Worm (Caenorhabditis elegans): ENCODE data around the gene coh-1.

The coh-1 gene

DNA sequence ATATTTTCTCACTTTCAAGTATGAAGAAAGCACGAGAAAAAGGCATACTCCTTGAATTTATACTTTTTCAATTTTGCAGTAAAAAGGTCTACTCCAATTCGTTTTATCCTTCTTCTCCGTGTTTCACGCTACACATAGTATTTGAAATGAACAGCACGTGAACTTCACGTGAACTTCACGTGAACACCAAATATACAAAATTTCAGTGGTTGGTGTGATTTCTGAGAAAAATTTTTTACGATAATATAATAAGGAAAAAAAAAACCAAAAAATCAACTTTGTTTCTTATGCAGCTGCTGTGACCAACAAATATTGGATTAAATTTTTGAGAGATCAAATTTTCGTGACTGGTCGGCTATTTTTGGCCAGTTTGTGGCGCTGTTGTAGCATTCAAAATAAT lies 28.3 kb downstream of the coh-1 start:
- TF ChIP-seq B0310.2 (tag; optimal IDR thresholded peaks at IDR 0.05) (no peak), scrt-1 (GFP tag; IDR thresholded peaks at IDR 0.05) (no peak), ceh-13 (GFP tag; optimal IDR thresholded peaks at IDR 0.05) (no peak), tbx-11 (GFP tag; IDR thresholded peaks at IDR 0.05) (no peak), hnd-1 (tag; optimal IDR thresholded peaks at IDR 0.05) (no peak), ama-1 (optimal IDR thresholded peaks at IDR 0.05) (no peak), aly-1 (tag; optimal IDR thresholded peaks at IDR 0.05) (no peak), ets-7 (tag; optimal IDR thresholded peaks at IDR 0.05) (no peak), sea-1 (GFP tag; conservative IDR thresholded peaks at IDR 0.05) (no peak), tbx-37 (GFP tag; conservative IDR thresholded peaks at IDR 0.05) (no peak), hmbx-1 (tag; optimal IDR thresholded peaks at IDR 0.05) (no peak)

ce11 chrX:7445734-7446133 lies 29.1 kb downstream of the coh-1 start:
- TF ChIP-seq ceh-13 (GFP tag; optimal IDR thresholded peaks at IDR 0.05) = no peak
- TF ChIP-seq hnd-1 (tag; optimal IDR thresholded peaks at IDR 0.05) = no peak
- no peak for TF ChIP-seq ets-7 (tag; optimal IDR thresholded peaks at IDR 0.05)

- no peak for TF ChIP-seq hmg-4 (GFP tag; optimal IDR thresholded peaks at IDR 0.05)
- TF ChIP-seq tbx-11 (GFP tag; IDR thresholded peaks at IDR 0.05) = no peak
Observed at ce11 chrX:7442477-7442876, 32.3 kb downstream of the coh-1 start, which contains the start of gene acl-12. Gene acl-12 (minus strand): TSS chrX:7442577.

ce11 chrX:7440102-7440501 lies 34.7 kb downstream of the coh-1 start:
- TF ChIP-seq sea-1 (GFP tag; conservative IDR thresholded peaks at IDR 0.05) (no peak), ama-1 (optimal IDR thresholded peaks at IDR 0.05) (no peak), ets-7 (tag; optimal IDR thresholded peaks at IDR 0.05) (no peak), flt-1 (GFP tag; IDR thresholded peaks at IDR 0.05) (no peak), F13C5.2 (tag; optimal IDR thresholded peaks at IDR 0.05) (no peak), ceh-36 (tag; optimal IDR thresholded peaks at IDR 0.05) (no peak), hnd-1 (tag; optimal IDR thresholded peaks at IDR 0.05) (no peak), tbx-11 (GFP tag; IDR thresholded peaks at IDR 0.05) (no peak), aly-1 (tag; optimal IDR thresholded peaks at IDR 0.05) (no peak), tbx-37 (GFP tag; conservative IDR thresholded peaks at IDR 0.05) (no peak), scrt-1 (GFP tag; IDR thresholded peaks at IDR 0.05) (no peak), ceh-13 (GFP tag; optimal IDR thresholded peaks at IDR 0.05) (no peak), pes-1 (GFP tag; IDR thresholded peaks at IDR 0.05) (no peak)

DNA sequence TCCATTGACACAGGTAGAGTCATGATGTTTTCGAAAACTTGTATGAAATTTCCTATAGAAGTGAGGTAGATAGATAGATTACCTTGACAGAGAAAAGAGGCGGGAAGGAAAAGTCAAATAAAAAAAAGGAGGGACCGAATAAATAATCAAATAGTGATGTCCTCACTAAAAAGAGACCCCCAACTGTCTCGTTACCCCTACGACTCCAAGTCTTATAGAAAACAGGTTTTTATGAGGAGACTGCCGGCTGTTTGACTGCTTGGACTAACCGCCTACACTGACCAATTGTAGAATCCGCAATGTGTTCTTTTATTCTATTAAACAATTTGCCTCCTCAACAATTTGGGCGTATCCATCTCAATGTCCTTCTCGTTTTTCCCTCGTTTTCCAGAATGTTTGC lies 36.9 kb downstream of the coh-1 start, which contains the start of gene C01C10.2:
Gene C01C10.2 (minus strand): TSS at position 170 of the 400 bp plus-strand sequence.
- TF ChIP-seq sea-1 (GFP tag; conservative IDR thresholded peaks at IDR 0.05) = no peak
- no peak for TF ChIP-seq flt-1 (GFP tag; IDR thresholded peaks at IDR 0.05)
- no peak for TF ChIP-seq tra-4 (tag; optimal IDR thresholded peaks at IDR 0.05)
- no peak for TF ChIP-seq tbx-37 (GFP tag; conservative IDR thresholded peaks at IDR 0.05)
- TF ChIP-seq hmbx-1 (tag; optimal IDR thresholded peaks at IDR 0.05) = no peak
- no peak for TF ChIP-seq ceh-36 (tag; optimal IDR thresholded peaks at IDR 0.05)
- TF ChIP-seq ama-1 (optimal IDR thresholded peaks at IDR 0.05) = no peak

ce11 chrX:7436912-7437311 lies 37.9 kb downstream of the coh-1 start:
- no peak for TF ChIP-seq ceh-13 (GFP tag; optimal IDR thresholded peaks at IDR 0.05)

DNA sequence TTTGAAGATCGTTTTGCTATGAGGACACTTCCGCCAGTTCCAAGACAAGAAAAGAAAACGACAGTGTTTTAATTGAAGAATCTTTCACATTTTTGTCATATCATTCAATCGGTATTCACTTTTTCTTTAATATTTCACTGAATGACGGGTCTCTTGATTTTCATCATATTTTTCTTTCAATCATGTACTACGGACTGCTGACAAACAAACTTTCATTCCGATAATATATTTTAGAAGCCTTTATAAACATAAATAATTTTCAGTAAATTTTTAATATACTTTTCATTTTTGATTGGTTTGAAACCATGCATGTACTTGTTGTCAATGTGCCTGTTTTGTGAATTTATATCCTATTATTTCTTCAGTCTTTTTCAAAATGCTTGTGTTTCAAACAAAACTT lies 41.5 kb downstream of the coh-1 start, which contains the start of gene clc-5:
Gene clc-5 (plus strand): TSS at position 301 of the 400 bp plus-strand sequence.
- no peak for TF ChIP-seq ets-7 (tag; optimal IDR thresholded peaks at IDR 0.05)
- no peak for TF ChIP-seq F13C5.2 (tag; optimal IDR thresholded peaks at IDR 0.05)

DNA sequence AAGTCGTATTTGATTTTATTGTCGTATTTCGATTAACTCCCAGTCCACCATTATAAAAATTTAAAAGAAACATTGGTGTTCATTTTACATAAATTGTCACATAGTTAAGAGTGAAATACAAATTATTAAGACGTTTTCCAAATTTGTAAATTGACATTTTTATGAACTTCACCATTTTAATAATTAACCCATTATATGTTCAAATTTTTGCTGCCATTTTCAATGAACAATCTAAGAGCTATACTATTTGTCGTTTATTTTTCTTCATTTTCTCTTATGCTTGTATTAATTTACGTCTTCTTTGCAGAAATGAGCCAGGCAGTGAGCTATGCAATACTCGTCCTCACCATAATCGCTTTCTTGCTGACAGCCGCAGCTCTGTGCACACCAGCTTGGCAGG lies 43.7 kb downstream of the coh-1 start, which contains the start of gene clc-2:
Gene clc-2 (plus strand): TSS at position 301 of the 400 bp plus-strand sequence.
- TF ChIP-seq flt-1 (GFP tag; IDR thresholded peaks at IDR 0.05) (no peak), hmbx-1 (tag; optimal IDR thresholded peaks at IDR 0.05) (no peak), hnd-1 (tag; optimal IDR thresholded peaks at IDR 0.05) (no peak), ceh-13 (GFP tag; optimal IDR thresholded peaks at IDR 0.05) (no peak), ets-7 (tag; optimal IDR thresholded peaks at IDR 0.05) (no peak), pes-1 (GFP tag; IDR thresholded peaks at IDR 0.05) (no peak), aly-1 (tag; optimal IDR thresholded peaks at IDR 0.05) (no peak), ama-1 (optimal IDR thresholded peaks at IDR 0.05) (no peak), sea-1 (GFP tag; conservative IDR thresholded peaks at IDR 0.05) (no peak), hmg-4 (GFP tag; optimal IDR thresholded peaks at IDR 0.05) (no peak), B0310.2 (tag; optimal IDR thresholded peaks at IDR 0.05) (no peak), F13C5.2 (tag; optimal IDR thresholded peaks at IDR 0.05) (no peak), tra-4 (tag; optimal IDR thresholded peaks at IDR 0.05) (no peak), scrt-1 (GFP tag; IDR thresholded peaks at IDR 0.05) (no peak), ceh-36 (tag; optimal IDR thresholded peaks at IDR 0.05) (no peak), tbx-37 (GFP tag; conservative IDR thresholded peaks at IDR 0.05) (no peak), tbx-11 (GFP tag; IDR thresholded peaks at IDR 0.05) (no peak)

ce11 chrX:7430483-7430882 lies 44.3 kb downstream of the coh-1 start:
- TF ChIP-seq aly-1 (tag; optimal IDR thresholded peaks at IDR 0.05) (no peak), sea-1 (GFP tag; conservative IDR thresholded peaks at IDR 0.05) (no peak), hmg-4 (GFP tag; optimal IDR thresholded peaks at IDR 0.05) (no peak), ets-7 (tag; optimal IDR thresholded peaks at IDR 0.05) (no peak), ceh-13 (GFP tag; optimal IDR thresholded peaks at IDR 0.05) (no peak), pes-1 (GFP tag; IDR thresholded peaks at IDR 0.05) (no peak), scrt-1 (GFP tag; IDR thresholded peaks at IDR 0.05) (no peak), flt-1 (GFP tag; IDR thresholded peaks at IDR 0.05) (no peak), hnd-1 (tag; optimal IDR thresholded peaks at IDR 0.05) (no peak), ama-1 (optimal IDR thresholded peaks at IDR 0.05) (no peak), B0310.2 (tag; optimal IDR thresholded peaks at IDR 0.05) (no peak), tbx-11 (GFP tag; IDR thresholded peaks at IDR 0.05) (no peak), F13C5.2 (tag; optimal IDR thresholded peaks at IDR 0.05) (no peak), tra-4 (tag; optimal IDR thresholded peaks at IDR 0.05) (no peak), tbx-37 (GFP tag; conservative IDR thresholded peaks at IDR 0.05) (no peak), hmbx-1 (tag; optimal IDR thresholded peaks at IDR 0.05) (no peak), ceh-36 (tag; optimal IDR thresholded peaks at IDR 0.05) (no peak)
